Worm (Caenorhabditis elegans): ENCODE results near the gene osm-6.

The osm-6 gene

ce11 chrV:11885939-11886338 lies 41.3 kb downstream of the osm-6 start:
- TF ChIP-seq elt-2 (tag; optimal IDR thresholded peaks at IDR 0.05) (peak; percentile 38), hlh-30 (tag; optimal IDR thresholded peaks at IDR 0.05; ENCODE audit: insufficient read depth) (no peak), dve-1 (tag; optimal IDR thresholded peaks at IDR 0.05) (no peak)

DNA sequence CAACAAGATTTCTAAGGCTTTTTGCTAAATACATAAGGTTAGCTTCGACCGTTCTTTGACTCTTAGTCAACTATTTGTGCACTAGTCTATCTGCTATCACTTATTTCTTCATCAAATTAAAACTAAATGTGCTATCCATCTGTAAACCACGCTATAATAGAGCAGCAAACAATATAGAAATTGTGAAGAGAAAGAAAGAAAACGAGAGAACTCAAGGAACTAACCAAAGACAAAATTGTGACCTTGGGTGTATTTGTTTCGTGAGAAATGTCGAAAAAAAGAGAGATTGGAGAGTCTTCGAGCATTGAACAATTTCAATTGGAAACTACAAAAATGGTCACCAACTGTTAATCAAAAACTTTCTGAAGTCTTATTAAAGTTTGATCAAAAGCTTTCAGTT lies 42.2 kb downstream of the osm-6 start:
- no peak for TF ChIP-seq hlh-30 (tag; optimal IDR thresholded peaks at IDR 0.05; ENCODE audit: insufficient read depth)
- no peak for TF ChIP-seq K09A11.1 (tag; optimal IDR thresholded peaks at IDR 0.05; ENCODE audit: insufficient read depth)
- no peak for TF ChIP-seq C38D4.7 (GFP tag; optimal IDR thresholded peaks at IDR 0.05)
- TF ChIP-seq ceh-19 (GFP tag; optimal IDR thresholded peaks at IDR 0.05): no peak

DNA sequence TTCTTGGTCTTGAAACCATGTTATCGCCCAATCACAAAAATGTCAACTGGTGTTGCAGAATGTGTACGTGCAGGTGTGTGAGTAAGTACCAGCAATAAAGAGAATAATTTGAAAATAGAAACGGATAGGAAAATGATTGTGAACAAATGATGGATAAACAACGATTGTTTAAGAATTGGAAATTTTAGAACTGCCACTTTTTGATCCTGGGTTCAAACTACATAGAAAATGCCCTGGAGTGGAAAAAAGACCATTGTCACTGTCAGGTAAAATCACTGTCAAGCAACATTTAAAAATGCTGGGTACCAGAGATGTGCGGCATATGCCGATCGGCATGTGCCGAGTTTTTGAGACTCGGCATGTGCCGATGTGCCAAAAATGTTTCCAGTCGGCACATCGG lies 44.0 kb downstream of the osm-6 start:
- peak; percentile 39 for TF ChIP-seq K09A11.1 (tag; optimal IDR thresholded peaks at IDR 0.05; ENCODE audit: insufficient read depth)
- no peak for TF ChIP-seq pqm-1 (tag; optimal IDR thresholded peaks at IDR 0.05)
- no peak for TF ChIP-seq ceh-18 (tag; optimal IDR thresholded peaks at IDR 0.05)
- TF ChIP-seq ttx-3 (tag; optimal IDR thresholded peaks at IDR 0.05): no peak

DNA sequence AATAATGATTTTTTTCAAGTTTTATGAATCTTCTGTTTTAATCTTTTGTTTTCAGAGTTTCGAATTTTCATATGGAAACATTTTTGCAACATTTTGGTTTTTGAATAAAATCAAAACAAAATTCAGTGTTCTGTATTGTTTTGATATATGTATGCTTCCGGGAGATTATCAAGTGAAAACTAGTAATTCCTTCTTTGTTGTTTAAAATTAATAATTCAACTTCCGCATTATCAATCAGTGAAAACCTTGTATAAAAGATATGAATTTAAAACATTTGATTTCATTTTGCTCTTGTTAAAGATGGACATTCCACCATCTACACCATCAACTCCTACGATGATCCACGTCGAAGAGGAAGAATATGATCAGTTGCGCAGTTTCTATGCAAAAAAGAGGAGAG lies 47.5 kb downstream of the osm-6 start, which contains the start of gene sulp-5:
Gene sulp-5, plus strand, starts transcription at position 301 of the 400 bp plus-strand sequence.
- no peak for TF ChIP-seq nhr-232 (tag; optimal IDR thresholded peaks at IDR 0.05)
- TF ChIP-seq ceh-22 (tag; optimal IDR thresholded peaks at IDR 0.05): no peak
- TF ChIP-seq pqm-1 (tag; optimal IDR thresholded peaks at IDR 0.05): no peak
- no peak for TF ChIP-seq eyg-1 (tag; optimal IDR thresholded peaks at IDR 0.05)

DNA sequence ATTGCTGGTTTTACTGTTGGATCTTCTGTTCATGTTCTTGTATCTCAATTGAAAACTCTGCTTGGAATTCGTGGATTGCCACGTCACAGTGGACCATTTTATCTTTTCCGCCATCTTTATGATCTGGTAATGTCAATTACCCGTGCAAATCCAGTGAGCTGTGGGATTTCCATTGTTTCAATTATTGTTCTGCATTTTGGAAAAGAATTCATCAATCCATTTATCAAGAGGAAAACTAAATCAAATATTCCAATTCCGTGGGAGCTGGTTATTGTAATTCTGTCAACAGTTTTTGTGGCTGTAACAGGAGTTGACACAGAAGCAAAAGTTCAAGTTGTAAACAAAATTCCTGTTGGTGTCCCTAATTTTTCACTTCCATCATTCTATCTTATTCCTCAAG lies 50.6 kb downstream of the osm-6 start:
- TF ChIP-seq K02D7.2 (tag; optimal IDR thresholded peaks at IDR 0.05) (no peak), hlh-15 (tag; optimal IDR thresholded peaks at IDR 0.05) (no peak), unc-55 (GFP tag; optimal IDR thresholded peaks at IDR 0.05) (no peak), ceh-24 (tag; optimal IDR thresholded peaks at IDR 0.05) (no peak), dmd-4 (tag; optimal IDR thresholded peaks at IDR 0.05; ENCODE audit: borderline replicate concordance) (no peak), unc-42 (tag; optimal IDR thresholded peaks at IDR 0.05) (no peak), hlh-13 (GFP tag; optimal IDR thresholded peaks at IDR 0.05) (no peak), ceh-6 (GFP tag; optimal IDR thresholded peaks at IDR 0.05) (no peak), ahr-1 (tag; optimal IDR thresholded peaks at IDR 0.05) (no peak), C08G9.2 (tag; optimal IDR thresholded peaks at IDR 0.05) (no peak), ceh-2 (tag; optimal IDR thresholded peaks at IDR 0.05) (no peak), pros-1 (tag; optimal IDR thresholded peaks at IDR 0.05) (no peak), fkh-6 (tag; optimal IDR thresholded peaks at IDR 0.05) (no peak), hlh-30 (tag; optimal IDR thresholded peaks at IDR 0.05; ENCODE audit: insufficient read depth) (no peak), ztf-16 (tag; optimal IDR thresholded peaks at IDR 0.05) (no peak), sox-4 (tag; optimal IDR thresholded peaks at IDR 0.05) (no peak), tbx-2 (tag; optimal IDR thresholded peaks at IDR 0.05) (no peak)

ce11 chrV:11875060-11875459 lies 52.2 kb downstream of the osm-6 start, which contains the start of gene sulp-4:
Gene sulp-4, plus strand, starts transcription at chrV:11875360.
- no peak for TF ChIP-seq madf-2 (tag; optimal IDR thresholded peaks at IDR 0.05)
- TF ChIP-seq lim-6 (tag; optimal IDR thresholded peaks at IDR 0.05): no peak
- TF ChIP-seq unc-55 (GFP tag; optimal IDR thresholded peaks at IDR 0.05): no peak
- no peak for TF ChIP-seq che-1 (tag; optimal IDR thresholded peaks at IDR 0.05)
- TF ChIP-seq unc-42 (tag; optimal IDR thresholded peaks at IDR 0.05): no peak
- TF ChIP-seq tbx-2 (tag; optimal IDR thresholded peaks at IDR 0.05): no peak
- TF ChIP-seq sox-4 (tag; optimal IDR thresholded peaks at IDR 0.05): no peak
- no peak for TF ChIP-seq ahr-1 (tag; optimal IDR thresholded peaks at IDR 0.05)
- no peak for TF ChIP-seq ets-4 (tag; optimal IDR thresholded peaks at IDR 0.05)
- TF ChIP-seq dve-1 (tag; optimal IDR thresholded peaks at IDR 0.05): no peak
- TF ChIP-seq lin-11 (tag; optimal IDR thresholded peaks at IDR 0.05): no peak
